Worm (Caenorhabditis elegans) whole organism, L3 larva: ENCODE measurements around the gene nfm-1.

Source experiments
- R02D3.7 ChIP-seq: fragments of 150-350 bp; optimal IDR thresholded peaks from 2 replicates; lab custom pipeline; 2014; ENCODE audit warnings: missing biosample characterization, missing genetic modification characterization
- ama-1 ChIP-seq: fragments of 150-350 bp; optimal IDR thresholded peaks from 2 replicates; lab custom pipeline; 2018
- ceh-16 ChIP-seq: sonication (generic microtip); optimal IDR thresholded peaks from 2 replicates; lab custom pipeline; 2017; ENCODE audit warnings: missing biosample characterization, missing genetic modification characterization
- ceh-28 ChIP-seq: fragments of 150-350 bp; optimal IDR thresholded peaks from 2 replicates; lab custom pipeline; 2014; ENCODE audit warnings: missing biosample characterization, missing genetic modification reagents, missing genetic modification characterization
- egl-5 ChIP-seq: fragments of 150-350 bp; optimal IDR thresholded peaks from 2 replicates; lab custom pipeline; 2017; ENCODE audit warnings: missing biosample characterization, missing genetic modification reagents, missing genetic modification characterization, inconsistent platforms
- elt-1 ChIP-seq: fragments of 150-350 bp; optimal IDR thresholded peaks from 2 replicates; lab custom pipeline; 2014; ENCODE audit warnings: missing biosample characterization, missing genetic modification characterization
- elt-2 ChIP-seq: sonication (generic microtip); optimal IDR thresholded peaks from 2 replicates; lab custom pipeline; 2016; ENCODE audit warnings: missing genetic modification reagents, mild to moderate bottlenecking, missing genetic modification characterization, missing compliant biosample characterization
- elt-3 ChIP-seq, 3 experiments: fragments of 150-350 bp in 1 of 3; sonication (generic microtip) in 2 of 3; optimal IDR thresholded peaks; 2 replicates in 2 of 3; 4 replicates in 1 of 3; lab custom pipeline; 2014 to 2017; ENCODE audit warnings: missing biosample characterization in 3 of 3, missing genetic modification characterization in 3 of 3
- fkh-10 ChIP-seq: sonication (generic microtip); optimal IDR thresholded peaks from 2 replicates; lab custom pipeline; 2017; ENCODE audit warnings: missing biosample characterization, missing genetic modification reagents, missing genetic modification characterization
- fkh-2 ChIP-seq: fragments of 150-350 bp; optimal IDR thresholded peaks from 2 replicates; lab custom pipeline; 2014; ENCODE audit warnings: missing biosample characterization, missing genetic modification reagents, missing genetic modification characterization
- hmg-11 ChIP-seq: sonication (generic microtip); optimal IDR thresholded peaks from 2 replicates; lab custom pipeline; 2016; ENCODE audit warnings: missing genetic modification characterization, missing compliant biosample characterization
- jun-1 ChIP-seq: fragments of 150-350 bp; optimal IDR thresholded peaks from 2 replicates; lab custom pipeline; 2014; ENCODE audit warnings: missing biosample characterization, missing genetic modification reagents, missing genetic modification characterization
- lin-15B ChIP-seq: fragments of 150-350 bp; optimal IDR thresholded peaks from 2 replicates; lab custom pipeline; 2014; ENCODE audit warnings: missing biosample characterization, missing genetic modification characterization
- lin-39 ChIP-seq: fragments of 150-350 bp; optimal IDR thresholded peaks from 2 replicates; lab custom pipeline; 2018; ENCODE audit warnings: missing biosample characterization, missing genetic modification reagents, missing genetic modification characterization
- lsy-12 ChIP-seq: sonication (generic microtip); optimal IDR thresholded peaks from 2 replicates; lab custom pipeline; 2016; ENCODE audit warnings: mild to moderate bottlenecking, missing genetic modification characterization, missing compliant biosample characterization
- nfya-1 ChIP-seq: sonication (generic microtip); optimal IDR thresholded peaks from 2 replicates; lab custom pipeline; 2017; ENCODE audit warnings: missing genetic modification characterization, mild to moderate bottlenecking, missing compliant biosample characterization, antibody characterized with exemption, moderate library complexity; ENCODE audit not compliant: insufficient read depth
- nhr-11 ChIP-seq: fragments of 150-350 bp; optimal IDR thresholded peaks from 2 replicates; lab custom pipeline; 2014; ENCODE audit warnings: missing biosample characterization, missing genetic modification characterization
- nhr-12 ChIP-seq: fragments of 150-350 bp; optimal IDR thresholded peaks from 2 replicates; lab custom pipeline; 2014; ENCODE audit warnings: missing biosample characterization, missing genetic modification characterization
- nhr-23 ChIP-seq: fragments of 150-350 bp; optimal IDR thresholded peaks from 2 replicates; lab custom pipeline; 2014; ENCODE audit warnings: missing biosample characterization, missing genetic modification reagents, missing genetic modification characterization
- nhr-237 ChIP-seq: fragments of 150-350 bp; optimal IDR thresholded peaks from 2 replicates; lab custom pipeline; 2014; ENCODE audit warnings: missing biosample characterization, missing genetic modification characterization
- nhr-25 ChIP-seq: sonication (generic microtip); optimal IDR thresholded peaks from 2 replicates; lab custom pipeline; 2017; ENCODE audit warnings: missing biosample characterization, missing genetic modification characterization
- nhr-28 ChIP-seq: fragments of 150-350 bp; optimal IDR thresholded peaks from 2 replicates; lab custom pipeline; 2014; ENCODE audit warnings: missing biosample characterization, missing genetic modification characterization
- nhr-43 ChIP-seq: sonication (generic microtip); optimal IDR thresholded peaks from 2 replicates; lab custom pipeline; 2016; ENCODE audit warnings: mild to moderate bottlenecking, missing genetic modification characterization, missing compliant biosample characterization; ENCODE audit not compliant: poor library complexity, severe bottlenecking
- nhr-67 ChIP-seq: fragments of 150-350 bp; optimal IDR thresholded peaks from 2 replicates; lab custom pipeline; 2014; ENCODE audit warnings: missing biosample characterization, missing genetic modification characterization
- nhr-76 ChIP-seq: fragments of 150-350 bp; sonication (generic microtip); optimal IDR thresholded peaks from 5 replicates; lab custom pipeline; 2014; ENCODE audit warnings: missing biosample characterization, missing genetic modification characterization
- pha-4 ChIP-seq: fragments of 150-350 bp; optimal IDR thresholded peaks from 2 replicates; lab custom pipeline; 2014; ENCODE audit warnings: missing biosample characterization, missing genetic modification reagents, missing genetic modification characterization
- pqm-1 ChIP-seq: fragments of 150-350 bp; optimal IDR thresholded peaks from 2 replicates; lab custom pipeline; 2017; ENCODE audit warnings: missing biosample characterization, missing genetic modification characterization, inconsistent platforms
- sea-2 ChIP-seq: fragments of 150-350 bp; sonication (generic microtip); optimal IDR thresholded peaks from 4 replicates; lab custom pipeline; 2014; ENCODE audit warnings: missing biosample characterization, missing genetic modification reagents, missing genetic modification characterization
- unc-39 ChIP-seq: sonication (generic microtip); optimal IDR thresholded peaks from 4 replicates; lab custom pipeline; 2017; ENCODE audit warnings: missing biosample characterization, missing genetic modification characterization
- zag-1 ChIP-seq: fragments of 150-350 bp; optimal IDR thresholded peaks from 2 replicates; lab custom pipeline; 2014; ENCODE audit warnings: missing biosample characterization, missing genetic modification characterization
- ztf-11 ChIP-seq: fragments of 150-350 bp; optimal IDR thresholded peaks from 2 replicates; lab custom pipeline; 2014; ENCODE audit warnings: missing biosample characterization, missing genetic modification characterization
- ztf-4 ChIP-seq: fragments of 150-350 bp; optimal IDR thresholded peaks from 2 replicates; lab custom pipeline; 2014; ENCODE audit warnings: missing biosample characterization, missing genetic modification characterization

nfm-1 gene

DNA sequence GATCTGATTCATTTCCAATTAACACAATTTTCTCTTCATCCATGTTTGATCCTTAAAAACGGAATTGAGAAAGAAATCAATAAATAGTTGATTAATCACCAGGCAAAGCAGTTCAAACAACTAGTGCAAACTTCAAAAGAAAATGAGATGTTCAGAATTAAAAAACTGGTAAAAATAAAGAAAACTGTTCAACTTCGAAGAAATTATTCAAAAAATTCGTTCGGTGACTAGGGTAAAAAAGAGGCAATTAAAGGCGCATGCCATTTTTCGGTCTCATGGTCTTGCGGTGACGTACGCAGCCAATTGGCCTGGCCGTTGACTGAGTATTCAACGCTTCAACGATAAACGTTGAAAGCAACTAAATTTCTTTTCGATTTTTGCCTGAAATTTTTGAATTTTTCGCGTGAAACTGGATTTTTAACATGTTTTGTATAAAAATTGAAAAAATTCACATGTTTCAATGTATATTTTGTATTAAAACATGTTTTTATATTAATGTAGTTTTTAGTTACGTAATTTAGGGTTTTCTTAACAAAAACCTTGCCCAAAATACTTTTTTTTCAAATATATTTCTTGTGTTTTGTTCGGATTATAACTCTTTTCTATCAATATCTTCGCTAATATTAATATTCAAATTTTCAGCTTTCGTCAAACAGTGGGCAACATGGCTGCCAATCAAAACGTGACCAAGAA lies 47.1 kb downstream of the nfm-1 start, which contains the start of the genes sna-3 and rps-3:
TSS of gene sna-3 (minus strand) at position 51 of the 693 bp plus-strand sequence.
TSS of gene rps-3 (plus strand) at position 643 of the 693 bp plus-strand sequence.
- no peak for TF ChIP-seq nhr-67 (tag; lab: Kevin White, UChicago)
- no peak for TF ChIP-seq nhr-28 (tag; lab: Kevin White, UChicago)
- peak; percentile 83 for TF ChIP-seq nhr-25 (tag; lab: Kevin White, UChicago)
- peak; percentile 43 for TF ChIP-seq nhr-43 (tag; lab: Kevin White, UChicago)
- TF ChIP-seq unc-39 (tag; lab: Kevin White, UChicago) = no peak
- peak; percentile 62 for TF ChIP-seq R02D3.7 (tag; lab: Kevin White, UChicago)
- peak; percentile 63 for TF ChIP-seq lin-39 (tag; lab: Kevin White, UChicago)
- no peak for TF ChIP-seq elt-1 (tag; lab: Kevin White, UChicago)
- peak; percentile 76 for TF ChIP-seq nhr-23 (tag; lab: Kevin White, UChicago)
- peak; percentile 47 for TF ChIP-seq elt-2 (tag; lab: Kevin White, UChicago)
- TF ChIP-seq lin-15B = peak; percentile 84
- peak; percentile 57 for TF ChIP-seq ceh-28 (tag; lab: Kevin White, UChicago)
- no peak for TF ChIP-seq elt-3 (tag; optimal IDR thresholded peaks at IDR 0.05; lab: Kevin White, UChicago)
- TF ChIP-seq lsy-12 (tag; lab: Kevin White, UChicago) = peak; percentile 29
- TF ChIP-seq jun-1 (tag; lab: Kevin White, UChicago) = peak; percentile 8
- TF ChIP-seq hmg-11 (tag; lab: Kevin White, UChicago) = peak; percentile 73
- TF ChIP-seq egl-5 (tag; lab: Kevin White, UChicago) = peak; percentile 34
- TF ChIP-seq pqm-1 (tag; lab: Kevin White, UChicago) = peak; percentile 65
- TF ChIP-seq ama-1 (lab: Kevin White, UChicago) = peak; percentile 40
- peak; percentile 92 for TF ChIP-seq pha-4
- no peak for TF ChIP-seq fkh-2 (tag; lab: Kevin White, UChicago)
- peak; percentile 90 for TF ChIP-seq nfya-1 (tag; lab: Kevin White, UChicago)
- TF ChIP-seq nhr-11 (tag; lab: Kevin White, UChicago) = peak; percentile 31
- TF ChIP-seq, all 47 proteins: peak for 17

ce11 chrIII:6207046-6207445 lies 47.8 kb downstream of the nfm-1 start:
- TF ChIP-seq sea-2 (GFP tag; lab: Kevin White, UChicago) (no peak), elt-3 (tag; optimal IDR thresholded peaks at IDR 0.05; lab: Kevin White, UChicago) (no peak), pqm-1 (tag; lab: Kevin White, UChicago) (no peak)

DNA sequence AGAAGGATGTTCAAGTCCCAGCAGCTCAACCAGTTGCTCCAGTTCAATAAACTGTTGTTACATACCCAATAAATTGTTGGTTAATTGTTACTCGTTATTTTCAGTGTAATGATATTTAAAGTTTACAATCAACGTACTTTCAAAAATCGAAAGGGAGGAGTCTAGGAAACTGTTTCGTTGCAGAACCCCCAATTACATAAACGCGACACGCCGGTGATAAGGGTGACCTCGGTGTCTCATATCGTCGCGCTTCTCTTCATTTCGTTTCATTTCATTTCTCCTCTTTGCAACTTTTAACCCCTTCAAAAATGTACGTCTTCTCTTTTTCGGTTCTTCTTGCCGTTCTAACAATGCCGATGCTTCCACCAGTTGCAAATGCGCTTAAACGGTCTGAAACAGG lies 48.6 kb downstream of the nfm-1 start, which contains the start of gene C23G10.2:
TSS of gene C23G10.2 (plus strand) at position 184 of the 400 bp plus-strand sequence.
- TF ChIP-seq nhr-25 (tag; lab: Kevin White, UChicago) (peak; percentile 28), ceh-16 (tag; lab: Kevin White, UChicago) (no peak), nhr-237 (tag; lab: Kevin White, UChicago) (no peak), nhr-12 (no peak), egl-5 (tag; lab: Kevin White, UChicago) (no peak), elt-2 (tag; lab: Kevin White, UChicago) (peak; percentile 18), nhr-76 (tag; lab: Kevin White, UChicago) (no peak)

ce11 chrIII:6208984-6209383 lies 49.7 kb downstream of the nfm-1 start, which contains the start of gene C23G10.1:
Gene C23G10.1 (plus strand): TSS chrIII:6209284.
- TF ChIP-seq ztf-4 (tag; lab: Kevin White, UChicago) (no peak), zag-1 (tag; lab: Kevin White, UChicago) (no peak), elt-3 (tag; optimal IDR thresholded peaks at IDR 0.05; lab: Kevin White, UChicago) (no peak), fkh-10 (GFP tag; lab: Kevin White, UChicago) (no peak), ztf-11 (no peak)
